Worm (Caenorhabditis elegans): ENCODE results near the gene W09C2.8.

W09C2.8 gene

DNA sequence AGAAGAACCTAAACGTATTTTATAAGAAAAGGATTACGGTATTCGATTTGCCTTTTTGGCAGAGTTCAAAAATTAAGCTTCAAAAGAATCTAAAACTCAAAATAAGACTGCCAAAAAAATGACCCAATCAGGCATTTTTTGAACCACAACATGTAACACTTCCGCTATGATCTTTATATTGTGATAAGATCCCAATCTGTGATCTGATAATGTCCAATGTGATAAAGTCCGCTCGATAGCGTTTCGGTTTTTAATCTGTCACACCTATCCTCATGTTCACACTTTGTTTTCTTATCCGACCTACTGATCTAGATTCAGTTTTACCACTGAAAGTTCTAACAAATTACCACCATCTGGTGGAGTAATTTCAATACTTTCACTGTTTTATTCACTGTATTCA is 10.1 kb downstream of the W09C2.8 start:
- peak; percentile 93 for TF ChIP-seq elt-1 (tag; optimal IDR thresholded peaks at IDR 0.05)
- peak; percentile 99 for TF ChIP-seq nhr-23 (tag; optimal IDR thresholded peaks at IDR 0.05)
- TF ChIP-seq sma-9 (GFP tag; optimal IDR thresholded peaks at IDR 0.05) = peak; percentile 46
- TF ChIP-seq sma-9 (tag; optimal IDR thresholded peaks at IDR 0.05) = no peak
- no peak for TF ChIP-seq nhr-10 (tag; optimal IDR thresholded peaks at IDR 0.05)

DNA sequence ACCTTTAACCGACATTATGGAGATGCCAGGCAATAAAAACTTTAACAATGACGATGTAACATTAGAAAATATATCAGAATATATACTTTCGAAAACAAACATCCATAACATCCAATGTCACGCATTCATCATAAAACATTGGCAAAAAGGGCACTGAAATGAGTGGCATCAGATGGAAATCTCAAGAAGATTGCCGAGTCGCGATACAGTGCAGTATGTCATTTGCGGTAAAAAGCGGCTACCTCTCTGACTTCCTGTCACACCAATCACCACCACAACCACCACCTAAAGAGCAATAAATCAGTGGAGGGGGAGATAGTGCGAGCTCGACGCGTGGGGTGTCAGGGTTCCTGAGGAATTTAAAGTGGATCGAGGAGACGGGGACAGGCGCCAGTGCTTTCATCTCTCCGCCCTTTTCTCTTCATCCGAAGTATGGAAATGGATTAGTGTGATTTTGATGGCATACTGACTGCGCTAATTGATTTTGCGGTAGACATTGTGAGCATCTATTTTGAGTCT is 11.0 kb downstream of the W09C2.8 start:
- TF ChIP-seq blmp-1 (tag; optimal IDR thresholded peaks at IDR 0.05; ENCODE audit: insufficient read depth) = no peak
- peak; percentile 60 for TF ChIP-seq elt-1 (tag; optimal IDR thresholded peaks at IDR 0.05)
- no peak for TF ChIP-seq nhr-21 (tag; optimal IDR thresholded peaks at IDR 0.05)
- no peak for TF ChIP-seq F13H6.1 (tag; optimal IDR thresholded peaks at IDR 0.05)
- peak; percentile 97 for TF ChIP-seq nhr-23 (tag; optimal IDR thresholded peaks at IDR 0.05)
- TF ChIP-seq mdl-1 (tag; optimal IDR thresholded peaks at IDR 0.05) = no peak
- no peak for TF ChIP-seq nhr-12 (tag; optimal IDR thresholded peaks at IDR 0.05)
- no peak for TF ChIP-seq nhr-77 (tag; optimal IDR thresholded peaks at IDR 0.05)
- no peak for TF ChIP-seq fos-1 (tag; optimal IDR thresholded peaks at IDR 0.05)
- TF ChIP-seq sem-4 (tag; optimal IDR thresholded peaks at IDR 0.05) = no peak
- TF ChIP-seq C34F6.9 (tag; optimal IDR thresholded peaks at IDR 0.05) = no peak
- TF ChIP-seq ceh-16 (tag; optimal IDR thresholded peaks at IDR 0.05) = no peak
- TF ChIP-seq ztf-1 (GFP tag; conservative IDR thresholded peaks at IDR 0.05) = no peak

DNA sequence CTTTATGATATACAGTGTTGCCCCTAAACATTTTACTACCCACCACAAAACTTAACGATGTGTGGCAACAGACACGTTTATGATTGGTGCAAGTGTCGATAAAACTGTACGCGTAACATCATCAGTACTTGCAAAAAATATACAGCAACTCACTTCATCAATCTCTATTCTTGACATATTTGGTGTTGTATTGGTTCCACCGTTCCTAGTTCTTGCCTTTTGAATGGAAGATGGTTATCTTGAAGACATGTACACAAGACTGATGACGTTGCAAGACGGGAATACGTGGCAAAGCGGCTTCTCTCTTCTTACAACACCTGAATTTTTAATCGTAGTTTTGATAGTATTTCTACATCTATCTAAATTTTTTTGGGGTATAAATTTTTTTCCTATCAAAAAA is 13.3 kb downstream of the W09C2.8 start:
- no peak for TF ChIP-seq nhr-10 (tag; optimal IDR thresholded peaks at IDR 0.05)
- no peak for TF ChIP-seq sma-9 (GFP tag; optimal IDR thresholded peaks at IDR 0.05)
- TF ChIP-seq sma-9 (tag; optimal IDR thresholded peaks at IDR 0.05) = no peak
- peak; percentile 37 for TF ChIP-seq crh-2 (tag; optimal IDR thresholded peaks at IDR 0.05)
- TF ChIP-seq ztf-11 (tag; optimal IDR thresholded peaks at IDR 0.05) = no peak
- no peak for TF ChIP-seq unc-39 (tag; optimal IDR thresholded peaks at IDR 0.05)
- no peak for TF ChIP-seq gmeb-1 (tag; optimal IDR thresholded peaks at IDR 0.05)
- TF ChIP-seq zag-1 (tag; optimal IDR thresholded peaks at IDR 0.05) = no peak
- no peak for TF ChIP-seq ama-1 (optimal IDR thresholded peaks at IDR 0.05)
- TF ChIP-seq blmp-1 (tag; optimal IDR thresholded peaks at IDR 0.05; ENCODE audit: insufficient read depth) = no peak
- peak; percentile 26 for TF ChIP-seq elt-1 (tag; optimal IDR thresholded peaks at IDR 0.05)
- no peak for TF ChIP-seq lin-39 (tag; optimal IDR thresholded peaks at IDR 0.05)
- TF ChIP-seq sem-4 (tag; optimal IDR thresholded peaks at IDR 0.05) = no peak
- no peak for TF ChIP-seq nhr-11 (tag; optimal IDR thresholded peaks at IDR 0.05)
- TF ChIP-seq fos-1 (tag; optimal IDR thresholded peaks at IDR 0.05) = no peak

DNA sequence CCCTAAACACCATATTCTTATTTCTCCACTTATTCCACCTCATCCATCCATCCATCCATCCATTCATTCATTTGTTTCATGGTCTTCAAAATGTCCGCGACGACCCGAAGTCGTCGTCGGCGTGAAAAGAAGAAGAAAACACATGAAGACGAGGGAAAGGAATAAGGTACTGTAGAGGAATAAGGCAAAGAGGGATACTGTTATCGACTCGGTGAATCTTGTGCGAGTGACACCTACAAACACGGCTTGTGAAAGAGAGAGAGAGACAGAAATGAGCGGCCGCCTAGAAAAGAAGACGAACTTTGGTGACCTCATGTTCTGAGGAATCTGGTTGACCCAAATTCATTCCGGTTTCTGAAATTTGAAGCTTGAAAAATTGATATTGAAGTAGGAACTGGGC is 15.1 kb downstream of the W09C2.8 start:
- TF ChIP-seq gmeb-1 (tag; optimal IDR thresholded peaks at IDR 0.05) (no peak), mbf-1 (tag; optimal IDR thresholded peaks at IDR 0.05) (no peak), snpc-4 (tag; optimal IDR thresholded peaks at IDR 0.05) (no peak), R02D3.7 (tag; optimal IDR thresholded peaks at IDR 0.05) (no peak), sem-4 (tag; optimal IDR thresholded peaks at IDR 0.05) (no peak), elt-1 (tag; optimal IDR thresholded peaks at IDR 0.05) (peak; percentile 40)

DNA sequence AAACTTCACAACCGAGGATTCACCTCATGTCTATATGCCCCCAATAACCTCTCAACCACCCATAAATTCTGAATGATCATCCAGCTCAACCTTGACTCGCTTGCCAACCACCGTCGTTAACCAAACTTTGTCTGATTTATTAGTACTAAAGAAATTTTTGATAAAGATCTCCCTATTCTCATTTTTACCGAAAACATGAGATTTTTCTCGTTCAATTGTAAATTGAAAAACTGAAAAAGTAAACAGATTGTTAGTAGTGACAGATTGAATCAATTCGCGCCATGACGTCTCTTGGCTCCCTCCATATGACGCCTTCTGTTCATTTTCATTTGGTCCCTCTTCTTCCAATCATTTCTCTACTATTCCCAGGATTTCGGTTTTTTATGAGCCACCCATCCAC is 16.2 kb downstream of the W09C2.8 start:
- TF ChIP-seq ceh-16 (tag; optimal IDR thresholded peaks at IDR 0.05) (peak; percentile 39), alr-1 (tag; optimal IDR thresholded peaks at IDR 0.05) (no peak), blmp-1 (tag; optimal IDR thresholded peaks at IDR 0.05; ENCODE audit: insufficient read depth) (no peak), ztf-4 (tag; optimal IDR thresholded peaks at IDR 0.05) (no peak)

DNA sequence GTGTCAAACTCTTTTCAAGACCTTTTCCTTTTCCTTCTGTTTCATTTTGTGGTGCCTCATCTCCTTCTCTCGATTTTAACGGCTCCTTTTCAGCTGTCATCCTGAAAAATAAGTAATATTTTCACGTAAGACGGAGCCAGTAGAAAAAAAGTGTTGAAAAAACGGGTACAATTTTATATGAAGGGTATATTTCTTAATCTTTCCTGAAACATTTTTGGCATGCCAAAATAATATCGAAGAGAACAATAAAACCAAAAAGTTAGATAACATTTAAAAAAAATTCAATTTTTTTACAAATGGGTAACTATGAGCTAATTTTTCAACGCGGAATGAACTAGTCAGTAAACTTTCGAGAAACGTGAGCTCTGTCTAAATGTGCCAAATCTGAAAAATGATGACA is 22.6 kb downstream of the W09C2.8 start, which contains the start of gene aat-1:
Gene aat-1 (minus strand): TSS at position 101 of the 400 bp plus-strand sequence.
- no peak for TF ChIP-seq alr-1 (tag; optimal IDR thresholded peaks at IDR 0.05)
- no peak for TF ChIP-seq nhr-10 (tag; optimal IDR thresholded peaks at IDR 0.05)
- no peak for TF ChIP-seq C34F6.9 (tag; optimal IDR thresholded peaks at IDR 0.05)
- TF ChIP-seq snpc-4 (tag; optimal IDR thresholded peaks at IDR 0.05) = no peak
- no peak for TF ChIP-seq unc-62 (GFP tag; optimal IDR thresholded peaks at IDR 0.05)
- no peak for TF ChIP-seq sem-4 (tag; optimal IDR thresholded peaks at IDR 0.05)
- no peak for TF ChIP-seq ama-1 (optimal IDR thresholded peaks at IDR 0.05)
- no peak for TF ChIP-seq lin-39 (tag; optimal IDR thresholded peaks at IDR 0.05)
- no peak for TF ChIP-seq egl-27 (tag; optimal IDR thresholded peaks at IDR 0.05)
- no peak for TF ChIP-seq lin-13 (GFP tag; optimal IDR thresholded peaks at IDR 0.05)
- TF ChIP-seq unc-55 (GFP tag; optimal IDR thresholded peaks at IDR 0.05) = no peak
- no peak for TF ChIP-seq fos-1 (tag; optimal IDR thresholded peaks at IDR 0.05)
- TF ChIP-seq mab-5 (tag; optimal IDR thresholded peaks at IDR 0.05) = no peak
- TF ChIP-seq ceh-82 (tag; optimal IDR thresholded peaks at IDR 0.05) = no peak

All from whole organism, L2 larva.